Worm (Caenorhabditis elegans) whole organism, L4/young adult: Measurements from ENCODE around the gene try-3.

Experiments used
- W03F9.2 ChIP-seq: fragments of 150-350 bp; optimal IDR thresholded peaks from 2 replicates; lab custom pipeline; 2014; ENCODE audit warnings: missing biosample characterization, missing genetic modification characterization
- dao-5 ChIP-seq: sonication (generic microtip); optimal IDR thresholded peaks from 2 replicates; lab custom pipeline; 2016; ENCODE audit warnings: missing genotype, missing genetic modification characterization, moderate library complexity, missing compliant biosample characterization
- him-1 ChIP-seq: sonication (generic microtip); optimal IDR thresholded peaks from 2 replicates; lab custom pipeline; 2016; ENCODE audit warnings: missing genotype, missing genetic modification reagents, missing genetic modification characterization, missing compliant biosample characterization

DNA sequence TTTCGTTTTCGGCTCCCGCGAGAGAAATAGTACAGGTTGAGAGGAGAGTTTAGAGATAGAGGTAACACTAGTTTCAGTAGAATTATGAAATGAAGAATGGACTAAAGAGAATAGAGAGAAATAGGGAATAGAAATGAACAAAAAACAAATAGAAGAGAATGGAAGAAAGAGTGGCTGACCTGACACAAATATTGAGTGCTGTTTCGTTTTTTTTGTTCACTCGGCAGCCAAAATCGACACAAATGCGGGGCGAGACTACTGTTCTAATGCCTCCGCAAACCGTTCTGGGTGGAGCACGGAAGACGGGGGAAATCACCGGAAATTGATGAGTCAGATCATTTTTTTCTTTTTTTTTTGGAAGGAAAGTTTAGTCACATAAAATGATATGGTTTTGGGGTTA is 15.7 kb downstream of the try-3 start:
- TF ChIP-seq W03F9.2 (tag; lab: Kevin White, UChicago) (no peak), dao-5 (tag; lab: Kevin White, UChicago) (no peak), him-1 (no peak)
